Fruit fly (Drosophila melanogaster): ENCODE measurements around the gene CG46511.
"Not testable (repeated sequence)": the region's sequence is repeated elsewhere in the genome, so short reads cannot be mapped to it uniquely, and the experiment has no call there.

DNA sequence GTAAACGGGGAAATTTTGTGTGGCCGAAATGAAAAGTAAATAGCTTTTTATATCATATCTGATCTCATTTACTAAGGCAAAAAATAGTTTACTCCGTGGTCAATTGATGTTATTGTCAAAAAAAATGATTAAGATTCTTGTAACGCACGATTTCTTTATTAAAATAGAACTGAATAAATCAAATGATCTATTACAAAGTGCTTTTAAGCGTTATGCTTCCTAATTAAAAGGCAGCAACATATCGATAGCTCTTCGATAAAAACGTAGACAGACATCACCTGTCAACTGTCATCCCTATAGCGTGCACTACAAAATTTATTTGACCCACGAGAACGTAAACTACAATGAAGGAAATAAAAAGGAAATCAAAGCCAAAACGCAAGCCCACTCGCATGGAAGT, 14.9 kb upstream of the CG46511 start, which contains the start of gene CG46508:
- TF ChIP-seq CTCF, CG8478 (optimal IDR thresholded peaks at IDR 0.05): not testable (repeated sequence)
